Worm (Caenorhabditis elegans): ENCODE data around the gene F37C4.4.

ce11 chrIV:3919506-3919905 is 52.4 kb downstream of the F37C4.4 start, which contains the start of gene srz-19:
- TF ChIP-seq F57A8.1 (GFP tag; optimal IDR thresholded peaks at IDR 0.05) = no peak
- no peak for TF ChIP-seq lsl-1 (GFP tag; optimal IDR thresholded peaks at IDR 0.05)
- no peak for TF ChIP-seq ceh-79 (tag; optimal IDR thresholded peaks at IDR 0.05)
- TF ChIP-seq F33H1.4 (GFP tag; IDR thresholded peaks at IDR 0.05) = no peak
- no peak for TF ChIP-seq pha-4 (tag; optimal IDR thresholded peaks at IDR 0.05)
- TF ChIP-seq mxl-1 (tag; optimal IDR thresholded peaks at IDR 0.05) = no peak
- TF ChIP-seq efl-1 (GFP tag; optimal IDR thresholded peaks at IDR 0.05) = no peak
- TF ChIP-seq sptf-2 (GFP tag; optimal IDR thresholded peaks at IDR 0.05) = no peak
- TF ChIP-seq ets-4 (GFP tag; optimal IDR thresholded peaks at IDR 0.05) = no peak
- TF ChIP-seq lin-54 (GFP tag; optimal IDR thresholded peaks at IDR 0.05) = no peak
- no peak for TF ChIP-seq C17E4.6 (GFP tag; IDR thresholded peaks at IDR 0.05)
- TF ChIP-seq lin-40 (tag; optimal IDR thresholded peaks at IDR 0.05) = no peak
- no peak for TF ChIP-seq ama-1 (optimal IDR thresholded peaks at IDR 0.05)
- no peak for TF ChIP-seq ama-1 (GFP tag; optimal IDR thresholded peaks at IDR 0.05)
- TF ChIP-seq F22D6.2 (tag; optimal IDR thresholded peaks at IDR 0.05) = no peak

Data from whole organism, young adult.